Worm (Caenorhabditis elegans): ENCODE results near the gene C50F7.6.

- TF ChIP-seq che-1 (tag; optimal IDR thresholded peaks at IDR 0.05): no peak
- TF ChIP-seq hlh-15 (tag; optimal IDR thresholded peaks at IDR 0.05): no peak
- no peak for TF ChIP-seq ceh-48 (tag; optimal IDR thresholded peaks at IDR 0.05)
- no peak for TF ChIP-seq ref-2 (tag; optimal IDR thresholded peaks at IDR 0.05)
- TF ChIP-seq dve-1 (tag; optimal IDR thresholded peaks at IDR 0.05): no peak
Measured at ce11 chrIV:7724912-7725311, 1.9 kb upstream of the C50F7.6 start.

Data from whole organism, late embryonic.